Worm (Caenorhabditis elegans) whole organism, L3 larva: Measurements from ENCODE around the gene srlf-12.

Experiments used
- aly-2 ChIP-seq: fragments of 150-350 bp; optimal IDR thresholded peaks from 2 replicates; lab custom pipeline; 2014; ENCODE audit warnings: missing biosample characterization, missing genetic modification characterization
- egl-27 ChIP-seq: sonication (generic microtip); optimal IDR thresholded peaks from 4 replicates; lab custom pipeline; 2017; ENCODE audit warnings: missing biosample characterization, missing genetic modification reagents, missing genetic modification characterization
- elt-1 ChIP-seq: fragments of 150-350 bp; optimal IDR thresholded peaks from 2 replicates; lab custom pipeline; 2014; ENCODE audit warnings: missing biosample characterization, missing genetic modification characterization
- nhr-11 ChIP-seq: fragments of 150-350 bp; optimal IDR thresholded peaks from 2 replicates; lab custom pipeline; 2014; ENCODE audit warnings: missing biosample characterization, missing genetic modification characterization
- nhr-77 ChIP-seq: fragments of 150-350 bp; optimal IDR thresholded peaks from 2 replicates; lab custom pipeline; 2014; ENCODE audit warnings: missing biosample characterization, missing genetic modification characterization
- ztf-11 ChIP-seq: fragments of 150-350 bp; optimal IDR thresholded peaks from 2 replicates; lab custom pipeline; 2014; ENCODE audit warnings: missing biosample characterization, missing genetic modification characterization

ce11 chrIV:10870158-10870557 is 21.7 kb downstream of the srlf-12 start:
- TF ChIP-seq nhr-11 (tag; lab: Kevin White, UChicago) (no peak), egl-27 (tag; lab: Kevin White, UChicago) (no peak), aly-2 (no peak), ztf-11 (tag; lab: Kevin White, UChicago) (no peak), nhr-77 (no peak), elt-1 (tag; lab: Kevin White, UChicago) (no peak)
